Worm (Caenorhabditis elegans) whole organism, young adult: Measurements from ENCODE around the gene str-155.
A peak's percentile ranks its signal among the peaks of the same experiment; 100 is the strongest.

Experiments used
- B0035.1 ChIP-seq: sonication (generic microtip); optimal IDR thresholded peaks from 2 replicates; lab custom pipeline; 2016; ENCODE audit warnings: missing genetic modification characterization, mild to moderate bottlenecking, missing compliant biosample characterization, missing genotype, missing genetic modification reagents
- C17E4.6 ChIP-seq: fragments of 200-800 bp; sonication (Bioruptor generic); IDR thresholded peaks from 2 replicates; pipeline ENCODE4 v1.3.6; 2022; ENCODE audit warnings: missing genetic modification reagents, missing genetic modification characterization, missing compliant biosample characterization
- D2030.7 ChIP-seq: fragments of 200-800 bp; sonication (Bioruptor generic); IDR thresholded peaks from 2 replicates; pipeline ENCODE4 v1.3.6; 2022; ENCODE audit warnings: missing genetic modification reagents, missing genetic modification characterization, missing compliant biosample characterization
- F55B11.4 ChIP-seq: sonication (generic microtip); optimal IDR thresholded peaks from 2 replicates; lab custom pipeline; 2016; ENCODE audit warnings: missing compliant biosample characterization, missing genetic modification characterization, borderline replicate concordance; ENCODE audit not compliant: insufficient read depth
- K11D2.4 ChIP-seq: fragments of 200-800 bp; sonication (Bioruptor generic); IDR thresholded peaks from 2 replicates; pipeline ENCODE4 v1.3.6; 2022; ENCODE audit warnings: missing genetic modification reagents, missing genetic modification characterization, missing compliant biosample characterization
- T26A5.8 ChIP-seq: sonication (generic microtip); optimal IDR thresholded peaks from 2 replicates; lab custom pipeline; 2016; ENCODE audit warnings: missing genetic modification characterization, missing compliant biosample characterization
- aptf-3 ChIP-seq: fragments of 200-800 bp; sonication (Bioruptor generic); IDR thresholded peaks from 2 replicates; pipeline ENCODE4 v1.3.6; 2022; ENCODE audit warnings: missing genetic modification characterization, missing compliant biosample characterization
- atf-7 ChIP-seq: sonication (generic microtip); optimal IDR thresholded peaks from 2 replicates; lab custom pipeline; 2017; ENCODE audit warnings: mild to moderate bottlenecking, missing genetic modification characterization, missing compliant biosample characterization
- athp-1 ChIP-seq: sonication (generic microtip); optimal IDR thresholded peaks from 2 replicates; lab custom pipeline; 2017; ENCODE audit warnings: mild to moderate bottlenecking, missing genetic modification characterization, missing compliant biosample characterization
- attf-3 ChIP-seq: fragments of 200-800 bp; sonication (Bioruptor generic); conservative IDR thresholded peaks from 2 replicates; pipeline ENCODE4 v1.3.6; 2022; ENCODE audit warnings: missing genetic modification reagents, missing genetic modification characterization, missing compliant biosample characterization
- bed-1 ChIP-seq: fragments of 200-800 bp; sonication (Bioruptor generic); IDR thresholded peaks from 2 replicates; pipeline ENCODE4 v1.3.6; 2022; ENCODE audit warnings: missing genetic modification reagents, missing genetic modification characterization, missing compliant biosample characterization
- ceh-40 ChIP-seq: fragments of 200-800 bp; sonication (Bioruptor generic); IDR thresholded peaks from 2 replicates; pipeline ENCODE4 v1.3.6; 2022; ENCODE audit warnings: missing genetic modification characterization, missing compliant biosample characterization
- ceh-58 ChIP-seq: fragments of 200-800 bp; sonication (Bioruptor generic); IDR thresholded peaks from 2 replicates; pipeline ENCODE4 v1.3.6; 2022; ENCODE audit warnings: missing genetic modification characterization, missing compliant biosample characterization
- egrh-3 ChIP-seq: fragments of 200-800 bp; sonication (Bioruptor generic); IDR thresholded peaks from 2 replicates; pipeline ENCODE4 v1.3.6; 2022; ENCODE audit warnings: missing genetic modification reagents, missing genetic modification characterization, missing compliant biosample characterization
- hsf-1 ChIP-seq: fragments of 200-800 bp; sonication (Bioruptor generic); IDR thresholded peaks from 2 replicates; pipeline ENCODE4 v1.3.6; 2022; ENCODE audit warnings: missing genetic modification reagents, missing genetic modification characterization, missing compliant biosample characterization
- lag-1 ChIP-seq: fragments of 200-800 bp; sonication (Bioruptor generic); IDR thresholded peaks from 2 replicates; pipeline ENCODE4 v1.3.6; 2022; ENCODE audit warnings: missing genetic modification reagents, missing genetic modification characterization, missing compliant biosample characterization
- let-607 ChIP-seq, 2 experiments: fragments of 200-800 bp in 1 of 2; sonication (Bioruptor generic) in 1 of 2; sonication (generic microtip) in 1 of 2; optimal IDR thresholded peaks; 2 replicates each; lab custom pipeline; 2016 to 2018; ENCODE audit warnings: mild to moderate bottlenecking in 2 of 2, missing compliant biosample characterization in 2 of 2, missing genetic modification characterization in 2 of 2, moderate library complexity in 2 of 2, missing genotype in 1 of 2
- lin-35 ChIP-seq, 3 experiments: fragments of 150-350 bp in 2 of 3; sonication (generic microtip) in 1 of 3; optimal IDR thresholded peaks; 2 replicates each; lab custom pipeline; 2014 to 2018; ENCODE audit warnings: missing biosample characterization in 3 of 3, missing genetic modification characterization in 3 of 3, missing genetic modification reagents in 3 of 3
- lin-40 ChIP-seq: sonication (generic microtip); optimal IDR thresholded peaks from 2 replicates; lab custom pipeline; 2016; ENCODE audit warnings: missing genetic modification characterization, mild to moderate bottlenecking, missing compliant biosample characterization, missing genotype, missing genetic modification reagents
- lsl-1 ChIP-seq: fragments of 200-800 bp; sonication (Bioruptor generic); optimal IDR thresholded peaks from 2 replicates; lab custom pipeline; 2018; ENCODE audit warnings: mild to moderate bottlenecking, missing genetic modification characterization, moderate library complexity, missing compliant biosample characterization
- madf-6 ChIP-seq: fragments of 200-800 bp; sonication (Bioruptor generic); IDR thresholded peaks from 2 replicates; pipeline ENCODE4 v1.3.6; 2022; ENCODE audit warnings: missing genetic modification reagents, missing genetic modification characterization, missing compliant biosample characterization
- mel-28 ChIP-seq: sonication (generic microtip); optimal IDR thresholded peaks from 2 replicates; lab custom pipeline; 2016; ENCODE audit warnings: borderline replicate concordance, mild to moderate bottlenecking, missing genetic modification characterization, missing compliant biosample characterization
- mes-4 ChIP-seq: sonication (generic microtip); optimal IDR thresholded peaks from 2 replicates; lab custom pipeline; 2016; ENCODE audit warnings: missing genotype, missing genetic modification characterization, missing compliant biosample characterization
- nfya-2 ChIP-seq: fragments of 200-800 bp; sonication (Bioruptor generic); IDR thresholded peaks from 2 replicates; pipeline ENCODE4 v1.3.6; 2022; ENCODE audit warnings: missing genetic modification reagents, missing genetic modification characterization, missing compliant biosample characterization
- nhr-179 ChIP-seq: sonication (generic microtip); optimal IDR thresholded peaks from 2 replicates; lab custom pipeline; 2016; ENCODE audit warnings: mild to moderate bottlenecking, missing genetic modification characterization, missing compliant biosample characterization
- pbrm-1 ChIP-seq: fragments of 200-800 bp; sonication (Bioruptor generic); IDR thresholded peaks from 2 replicates; pipeline ENCODE4 v1.3.6; 2022; ENCODE audit warnings: missing genetic modification reagents, missing genetic modification characterization, missing compliant biosample characterization
- pha-4 ChIP-seq: fragments of 150-350 bp; sonication (generic microtip); optimal IDR thresholded peaks from 2 replicates; lab custom pipeline; 2014; ENCODE audit warnings: missing biosample characterization, missing genetic modification reagents, missing genetic modification characterization
- rcor-1 ChIP-seq: fragments of 200-800 bp; sonication (Bioruptor generic); IDR thresholded peaks from 2 replicates; pipeline ENCODE4 v1.3.6; 2022; ENCODE audit warnings: missing genetic modification reagents, missing genetic modification characterization, missing compliant biosample characterization
- sdz-38 ChIP-seq: sonication (generic microtip); optimal IDR thresholded peaks from 2 replicates; lab custom pipeline; 2016; ENCODE audit warnings: missing genotype, missing genetic modification characterization, missing compliant biosample characterization
- tbx-9 ChIP-seq: sonication (generic microtip); optimal IDR thresholded peaks from 2 replicates; lab custom pipeline; 2016; ENCODE audit warnings: borderline replicate concordance, missing genetic modification characterization, inconsistent platforms, missing compliant biosample characterization
- tlf-1 ChIP-seq: fragments of 200-800 bp; sonication (Bioruptor generic); optimal IDR thresholded peaks from 2 replicates; lab custom pipeline; 2018; ENCODE audit warnings: mild to moderate bottlenecking, missing genetic modification characterization, missing compliant biosample characterization
- unc-62 ChIP-seq: fragments of 150-350 bp; optimal IDR thresholded peaks from 2 replicates; lab custom pipeline; 2014; ENCODE audit warnings: missing biosample characterization, missing genetic modification reagents, missing genetic modification characterization
- xnd-1 ChIP-seq: sonication (generic microtip); optimal IDR thresholded peaks from 2 replicates; lab custom pipeline; 2016; ENCODE audit warnings: missing genotype, missing genetic modification reagents, missing genetic modification characterization, missing compliant biosample characterization
- ztf-3 ChIP-seq: fragments of 200-800 bp; sonication (Bioruptor generic); optimal IDR thresholded peaks from 2 replicates; lab custom pipeline; 2018; ENCODE audit warnings: mild to moderate bottlenecking, missing genetic modification characterization, missing compliant biosample characterization

str-155 gene

DNA sequence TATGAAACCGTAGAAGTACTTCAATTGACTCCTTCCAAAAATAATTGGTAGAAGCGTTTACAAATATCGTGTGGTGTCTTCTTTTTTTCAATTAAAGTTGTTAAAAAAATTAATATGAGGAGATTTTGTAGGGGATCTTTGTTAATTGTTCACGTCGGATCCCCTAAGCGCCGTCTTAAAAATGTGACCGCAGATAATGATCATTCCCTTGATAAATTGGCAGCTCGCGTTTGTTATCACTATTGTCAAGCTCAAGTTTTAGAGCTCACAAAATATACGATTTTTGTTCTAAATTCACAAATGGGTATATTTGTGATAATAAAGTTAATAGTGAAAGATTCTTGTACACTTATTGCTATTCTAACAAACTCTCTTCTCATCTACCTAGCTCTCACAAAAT, 6.8 kb upstream of the str-155 start, which contains the start of gene str-159:
TSS of gene str-159 (plus strand) at position 301 of the 400 bp plus-strand sequence.
- no peak for TF ChIP-seq ceh-58 (GFP tag; lab: Robert Waterston, UW)
- TF ChIP-seq mel-28 (tag; lab: Kevin White, UChicago), result no peak
- TF ChIP-seq lin-40, result no peak
- TF ChIP-seq aptf-3, result no peak
- no peak for TF ChIP-seq egrh-3 (GFP tag; lab: Robert Waterston, UW)
- no peak for TF ChIP-seq atf-7 (tag; lab: Kevin White, UChicago)
- TF ChIP-seq madf-6 (GFP tag; lab: Robert Waterston, UW), result no peak
- no peak for TF ChIP-seq lag-1
- TF ChIP-seq B0035.1 (tag; lab: Kevin White, UChicago), result no peak
- no peak for TF ChIP-seq F55B11.4 (tag; lab: Kevin White, UChicago)
- no peak for TF ChIP-seq athp-1
- no peak for TF ChIP-seq bed-1 (GFP tag; lab: Robert Waterston, UW)
- TF ChIP-seq C17E4.6 (GFP tag; lab: Robert Waterston, UW), result no peak
- no peak for TF ChIP-seq T26A5.8 (tag; lab: Kevin White, UChicago)
- no peak for TF ChIP-seq nfya-2
- no peak for TF ChIP-seq tbx-9 (tag; lab: Kevin White, UChicago)
- TF ChIP-seq attf-3, result no peak

DNA sequence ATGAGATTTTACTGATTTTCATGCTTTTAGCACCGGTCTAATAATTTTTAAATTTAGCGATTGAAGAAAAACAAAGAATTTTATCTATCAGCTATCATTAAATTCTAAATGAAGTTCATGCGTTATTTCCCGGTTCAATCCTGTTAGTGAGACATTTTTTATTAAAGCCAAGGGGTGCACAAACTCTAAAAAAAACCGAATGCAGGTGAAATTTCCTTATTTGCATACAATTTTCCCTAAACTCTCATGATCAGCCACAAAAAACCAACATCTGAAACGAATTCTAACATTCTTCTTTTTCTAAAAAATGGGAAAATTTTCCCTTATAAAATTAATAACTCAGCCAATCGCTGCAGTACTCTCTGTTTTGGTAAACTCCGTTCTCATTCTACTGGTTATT, 2.7 kb upstream of the str-155 start, which contains the start of gene str-156:
TSS of gene str-156 (plus strand) at position 301 of the 400 bp plus-strand sequence.
- TF ChIP-seq unc-62 (GFP tag; lab: Kevin White, UChicago), result no peak
- TF ChIP-seq tlf-1 (GFP tag; lab: Kevin White, UChicago), result no peak
- TF ChIP-seq K11D2.4 (GFP tag; lab: Robert Waterston, UW), result no peak
- no peak for TF ChIP-seq lin-35 (GFP tag; optimal IDR thresholded peaks at IDR 0.05; lab: Kevin White, UChicago)
- no peak for TF ChIP-seq nhr-179 (tag; lab: Kevin White, UChicago)

DNA sequence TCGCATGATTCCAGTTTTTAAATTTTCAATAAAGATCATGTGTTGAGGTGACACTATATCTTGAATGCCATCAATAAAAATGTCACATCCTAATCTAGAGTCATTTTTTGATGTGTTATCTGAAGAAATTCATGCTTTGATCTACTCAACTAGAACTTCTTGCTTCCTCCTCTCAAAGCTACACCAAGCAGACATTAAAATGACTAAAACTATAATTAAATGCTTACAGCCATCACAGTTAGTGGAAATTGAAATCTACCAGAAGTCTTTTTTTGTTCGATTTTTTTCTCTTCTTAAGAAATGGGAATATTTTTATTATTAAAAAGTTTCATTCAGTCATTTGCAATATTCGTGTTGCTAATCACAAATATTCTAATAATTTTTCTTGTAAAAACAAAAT, 2.0 kb downstream of the str-155 start, which contains the start of gene str-158:
TSS of gene str-158 (plus strand) at position 301 of the 400 bp plus-strand sequence.
- TF ChIP-seq mes-4 (tag; lab: Kevin White, UChicago) (no peak), ztf-3 (GFP tag; lab: Kevin White, UChicago) (no peak), pha-4 (tag; lab: Kevin White, UChicago) (no peak), pbrm-1 (GFP tag; lab: Robert Waterston, UW) (no peak), D2030.7 (GFP tag; lab: Robert Waterston, UW) (no peak), lsl-1 (GFP tag; lab: Kevin White, UChicago) (no peak), sdz-38 (tag; lab: Kevin White, UChicago) (no peak), let-607 (tag; optimal IDR thresholded peaks at IDR 0.05; lab: Kevin White, UChicago) (no peak)
- TF ChIP-seq, all 124 proteins: peak for 0

DNA sequence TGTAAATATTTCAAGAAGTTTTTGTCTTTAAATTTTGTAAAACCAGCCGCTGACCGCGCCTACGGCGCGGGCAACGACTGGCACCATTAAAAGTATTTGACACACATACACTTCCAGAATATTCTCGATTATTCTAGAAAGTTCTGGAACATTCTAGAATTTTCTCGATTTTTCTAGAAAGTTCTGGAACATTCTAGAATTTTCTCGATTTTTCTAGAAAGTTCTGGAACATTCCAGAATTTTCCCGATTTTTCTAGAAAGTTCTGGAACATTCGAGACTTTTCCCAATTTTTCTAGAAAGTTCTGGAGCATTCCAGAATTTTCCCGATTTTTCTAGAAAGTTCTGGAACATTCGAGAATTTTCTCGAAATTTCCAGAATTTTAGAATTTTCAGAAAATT, 4.8 kb downstream of the str-155 start:
- peak; percentile 85; the same call in 1 of the 2 replicates for TF ChIP-seq ceh-40
- TF ChIP-seq hsf-1 (GFP tag; lab: Robert Waterston, UW), result peak; percentile 97

DNA sequence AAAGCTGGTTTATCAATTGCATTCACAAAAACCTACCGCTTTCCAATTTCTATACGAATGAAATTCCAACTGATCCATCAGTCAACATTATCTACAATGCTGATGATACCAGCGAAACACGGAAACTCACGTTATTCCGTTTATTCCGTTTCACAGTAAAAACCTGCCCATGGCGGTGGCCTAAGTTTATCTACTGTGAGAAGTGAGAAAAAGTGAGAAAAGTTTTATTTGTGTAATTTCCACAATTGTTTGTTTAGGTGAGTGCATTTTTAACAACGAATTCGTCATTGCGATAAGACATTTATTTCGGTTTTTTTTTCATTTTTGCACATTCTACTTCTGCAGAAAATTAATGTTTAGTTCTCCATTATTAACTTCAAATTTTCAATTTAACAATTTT, 14.3 kb downstream of the str-155 start, which contains the start of gene Y9C9A.8:
TSS of gene Y9C9A.8 (plus strand) at position 301 of the 400 bp plus-strand sequence.
- no peak for TF ChIP-seq xnd-1 (tag; lab: Kevin White, UChicago)
- TF ChIP-seq rcor-1 (GFP tag; lab: Robert Waterston, UW), result no peak
